Worm (Caenorhabditis elegans) whole organism, early embryonic: Measurements from ENCODE around the gene srr-3.

Source experiments
- B0310.2 ChIP-seq: sonication (generic microtip); optimal IDR thresholded peaks from 2 replicates; lab custom pipeline; 2016; ENCODE audit warnings: mild to moderate bottlenecking, missing genetic modification characterization, missing compliant biosample characterization
- F13C5.2 ChIP-seq: sonication (generic microtip); optimal IDR thresholded peaks from 2 replicates; lab custom pipeline; 2017; ENCODE audit warnings: mild to moderate bottlenecking, missing genetic modification characterization, inconsistent platforms, missing compliant biosample characterization
- aly-1 ChIP-seq: sonication (generic microtip); optimal IDR thresholded peaks from 2 replicates; lab custom pipeline; 2016; ENCODE audit warnings: missing genetic modification characterization, missing compliant biosample characterization
- ama-1 ChIP-seq: fragments of 150-350 bp; optimal IDR thresholded peaks from 2 replicates; lab custom pipeline; 2014
- ceh-13 ChIP-seq: fragments of 200-800 bp; sonication (Bioruptor generic); optimal IDR thresholded peaks from 2 replicates; lab custom pipeline; 2018; ENCODE audit warnings: mild to moderate bottlenecking, missing genetic modification characterization, missing compliant biosample characterization
- ceh-36 ChIP-seq: sonication (generic microtip); optimal IDR thresholded peaks from 2 replicates; lab custom pipeline; 2016; ENCODE audit warnings: missing genetic modification characterization, inconsistent platforms, missing compliant biosample characterization
- ets-7 ChIP-seq: sonication (generic microtip); optimal IDR thresholded peaks from 2 replicates; lab custom pipeline; 2016; ENCODE audit warnings: missing genotype, missing genetic modification characterization, missing compliant biosample characterization
- flt-1 ChIP-seq: fragments of 200-800 bp; sonication (Bioruptor generic); IDR thresholded peaks from 2 replicates; pipeline ENCODE4 v1.3.6; 2022; ENCODE audit warnings: missing genetic modification characterization, missing compliant biosample characterization
- hmbx-1 ChIP-seq: sonication (generic microtip); optimal IDR thresholded peaks from 2 replicates; lab custom pipeline; 2016; ENCODE audit warnings: mild to moderate bottlenecking, missing genetic modification characterization, missing compliant biosample characterization
- hmg-4 ChIP-seq: fragments of 200-800 bp; sonication (Bioruptor generic); optimal IDR thresholded peaks from 2 replicates; lab custom pipeline; 2018; ENCODE audit warnings: mild to moderate bottlenecking, missing genetic modification characterization, missing compliant biosample characterization
- hnd-1 ChIP-seq: sonication (generic microtip); optimal IDR thresholded peaks from 2 replicates; lab custom pipeline; 2016; ENCODE audit warnings: missing genetic modification characterization, missing compliant biosample characterization
- pes-1 ChIP-seq: fragments of 200-800 bp; sonication (Bioruptor generic); IDR thresholded peaks from 2 replicates; pipeline ENCODE4 v1.3.6; 2022; ENCODE audit warnings: missing genetic modification reagents, missing genetic modification characterization, missing compliant biosample characterization
- scrt-1 ChIP-seq: fragments of 200-800 bp; sonication (Bioruptor generic); IDR thresholded peaks from 2 replicates; pipeline ENCODE4 v1.3.6; 2022; ENCODE audit warnings: missing genetic modification characterization, missing compliant biosample characterization
- sea-1 ChIP-seq: fragments of 200-800 bp; sonication (Bioruptor generic); conservative IDR thresholded peaks from 2 replicates; pipeline ENCODE4 v1.3.6; 2022; ENCODE audit warnings: missing genetic modification characterization, missing compliant biosample characterization
- tbx-11 ChIP-seq: fragments of 200-800 bp; sonication (Bioruptor generic); IDR thresholded peaks from 2 replicates; pipeline ENCODE4 v1.3.6; 2022; ENCODE audit warnings: missing genetic modification characterization, missing compliant biosample characterization
- tbx-37 ChIP-seq: fragments of 200-800 bp; sonication (Bioruptor generic); conservative IDR thresholded peaks from 2 replicates; pipeline ENCODE4 v1.3.6; 2022; ENCODE audit warnings: missing genetic modification reagents, missing genetic modification characterization, missing compliant biosample characterization
- tra-4 ChIP-seq: sonication (generic microtip); optimal IDR thresholded peaks from 2 replicates; lab custom pipeline; 2017; ENCODE audit warnings: missing genetic modification characterization, missing compliant biosample characterization

srr-3 gene

ce11 chrV:16483681-16484080, 24.9 kb downstream of the srr-3 start, which contains the start of gene srh-139:
Gene srh-139, plus strand, starts transcription at chrV:16483981.
- no peak for TF ChIP-seq hnd-1 (tag; lab: Kevin White, UChicago)
- no peak for TF ChIP-seq flt-1 (GFP tag; lab: Robert Waterston, UW)
- TF ChIP-seq tbx-37 (GFP tag; lab: Robert Waterston, UW) = no peak
- no peak for TF ChIP-seq sea-1 (GFP tag; lab: Robert Waterston, UW)
- TF ChIP-seq hmbx-1 (tag; lab: Kevin White, UChicago) = no peak
- no peak for TF ChIP-seq tbx-11 (GFP tag; lab: Robert Waterston, UW)
- no peak for TF ChIP-seq hmg-4
- no peak for TF ChIP-seq aly-1 (tag; lab: Kevin White, UChicago)
- TF ChIP-seq tra-4 (tag; lab: Kevin White, UChicago) = no peak
- TF ChIP-seq pes-1 (GFP tag; lab: Robert Waterston, UW) = no peak
- TF ChIP-seq F13C5.2 (tag; lab: Kevin White, UChicago) = no peak
- no peak for TF ChIP-seq ceh-13
- no peak for TF ChIP-seq scrt-1 (GFP tag; lab: Robert Waterston, UW)
- no peak for TF ChIP-seq ama-1 (lab: Kevin White, UChicago)
- TF ChIP-seq B0310.2 (tag; lab: Kevin White, UChicago) = no peak
- TF ChIP-seq ets-7 (tag; lab: Kevin White, UChicago) = no peak

ce11 chrV:16483044-16483443, 25.5 kb downstream of the srr-3 start, which contains the start of gene F57E7.2:
Gene F57E7.2, minus strand, starts transcription at chrV:16483144.
- TF ChIP-seq tbx-37 (GFP tag; lab: Robert Waterston, UW) (no peak), ceh-13 (no peak), B0310.2 (tag; lab: Kevin White, UChicago) (no peak)

- no peak for TF ChIP-seq ceh-13
- no peak for TF ChIP-seq hmg-4
- no peak for TF ChIP-seq F13C5.2 (tag; lab: Kevin White, UChicago)
- TF ChIP-seq tra-4 (tag; lab: Kevin White, UChicago) = no peak
- no peak for TF ChIP-seq ets-7 (tag; lab: Kevin White, UChicago)
- TF ChIP-seq pes-1 (GFP tag; lab: Robert Waterston, UW) = no peak
- TF ChIP-seq ceh-36 (tag; lab: Kevin White, UChicago) = no peak
- TF ChIP-seq scrt-1 (GFP tag; lab: Robert Waterston, UW) = no peak
- no peak for TF ChIP-seq sea-1 (GFP tag; lab: Robert Waterston, UW)
- no peak for TF ChIP-seq tbx-37 (GFP tag; lab: Robert Waterston, UW)
- TF ChIP-seq hnd-1 (tag; lab: Kevin White, UChicago) = no peak
- TF ChIP-seq flt-1 (GFP tag; lab: Robert Waterston, UW) = no peak
- no peak for TF ChIP-seq ama-1 (lab: Kevin White, UChicago)
- no peak for TF ChIP-seq aly-1 (tag; lab: Kevin White, UChicago)
- no peak for TF ChIP-seq tbx-11 (GFP tag; lab: Robert Waterston, UW)
These were observed 27.5 kb downstream of the srr-3 start, which contains the start of the genes F57E7.4 and spig-6 for ce11 chrV:16480919-16481630. Gene F57E7.4, minus strand, starts transcription at chrV:16481019. Gene spig-6, plus strand, starts transcription at chrV:16481580.

- TF ChIP-seq ceh-13 (no peak), ama-1 (lab: Kevin White, UChicago) (no peak), aly-1 (tag; lab: Kevin White, UChicago) (no peak), F13C5.2 (tag; lab: Kevin White, UChicago) (no peak), tbx-37 (GFP tag; lab: Robert Waterston, UW) (no peak)
These were observed 29.3 kb downstream of the srr-3 start, which contains the start of gene T08G3.11 for ce11 chrV:16479275-16479674. Gene T08G3.11, minus strand, starts transcription at chrV:16479375.

DNA sequence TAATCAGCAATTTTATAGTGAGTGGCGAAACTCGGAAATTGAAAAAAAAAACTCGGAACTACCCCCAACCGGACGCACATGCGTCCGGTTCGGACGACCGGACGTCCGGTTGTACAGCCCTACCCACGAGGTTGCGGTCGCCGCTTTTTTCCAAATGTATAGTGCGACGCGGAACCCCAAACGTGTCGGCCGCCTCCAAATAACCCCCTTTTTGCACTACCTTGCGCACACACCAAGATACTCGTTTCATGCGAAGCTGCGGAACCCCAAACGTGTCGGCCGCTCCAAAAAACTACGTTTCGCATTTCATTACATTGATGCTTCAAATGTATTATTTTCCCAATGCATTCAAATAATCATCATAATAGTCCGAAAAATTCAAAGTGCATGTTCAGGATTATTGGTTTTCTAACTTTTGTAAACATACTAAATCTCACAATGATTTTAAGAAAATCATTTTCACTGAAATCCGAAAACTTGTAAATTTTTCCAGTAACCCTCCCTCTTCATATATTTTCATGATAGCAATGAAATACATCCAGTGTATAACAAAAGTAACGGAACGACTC, 36.5 kb downstream of the srr-3 start, which contains the start of gene srw-35:
TSS of gene srw-35 (plus strand) at position 519 of the 569 bp plus-strand sequence.
- TF ChIP-seq aly-1 (tag; lab: Kevin White, UChicago) = no peak
- TF ChIP-seq ama-1 (lab: Kevin White, UChicago) = no peak
- no peak for TF ChIP-seq F13C5.2 (tag; lab: Kevin White, UChicago)
- TF ChIP-seq pes-1 (GFP tag; lab: Robert Waterston, UW) = no peak
- TF ChIP-seq ceh-13 = no peak
- TF ChIP-seq sea-1 (GFP tag; lab: Robert Waterston, UW) = no peak

- TF ChIP-seq aly-1 (tag; lab: Kevin White, UChicago) = no peak
- no peak for TF ChIP-seq F13C5.2 (tag; lab: Kevin White, UChicago)
- no peak for TF ChIP-seq tbx-11 (GFP tag; lab: Robert Waterston, UW)
- TF ChIP-seq hmbx-1 (tag; lab: Kevin White, UChicago) = no peak
- no peak for TF ChIP-seq pes-1 (GFP tag; lab: Robert Waterston, UW)
- TF ChIP-seq tra-4 (tag; lab: Kevin White, UChicago) = no peak
- no peak for TF ChIP-seq hnd-1 (tag; lab: Kevin White, UChicago)
- no peak for TF ChIP-seq ceh-13
- no peak for TF ChIP-seq sea-1 (GFP tag; lab: Robert Waterston, UW)
These were observed 37.7 kb downstream of the srr-3 start, which contains the start of gene srh-138 for ce11 chrV:16470916-16471315. Gene srh-138, minus strand, starts transcription at chrV:16471016.

- TF ChIP-seq hnd-1 (tag; lab: Kevin White, UChicago) (no peak), ama-1 (lab: Kevin White, UChicago) (no peak), B0310.2 (tag; lab: Kevin White, UChicago) (no peak), tbx-11 (GFP tag; lab: Robert Waterston, UW) (no peak), tra-4 (tag; lab: Kevin White, UChicago) (no peak), hmbx-1 (tag; lab: Kevin White, UChicago) (no peak), aly-1 (tag; lab: Kevin White, UChicago) (no peak), F13C5.2 (tag; lab: Kevin White, UChicago) (no peak), pes-1 (GFP tag; lab: Robert Waterston, UW) (no peak), ets-7 (tag; lab: Kevin White, UChicago) (no peak), flt-1 (GFP tag; lab: Robert Waterston, UW) (no peak), tbx-37 (GFP tag; lab: Robert Waterston, UW) (no peak), sea-1 (GFP tag; lab: Robert Waterston, UW) (no peak), ceh-13 (no peak), hmg-4 (no peak), scrt-1 (GFP tag; lab: Robert Waterston, UW) (no peak)
These were observed 40.7 kb downstream of the srr-3 start, which contains the start of gene sru-44 for ce11 chrV:16467840-16468239. Gene sru-44, minus strand, starts transcription at chrV:16467940.
